Worm (Caenorhabditis elegans) whole organism, L3 larva: Measurements from ENCODE around the gene nhr-41.

Experiments
- aly-2 ChIP-seq: fragments of 150-350 bp; optimal IDR thresholded peaks from 2 replicates; lab custom pipeline; 2014; ENCODE audit warnings: missing biosample characterization, missing genetic modification characterization
- ama-1 ChIP-seq: fragments of 150-350 bp; optimal IDR thresholded peaks from 2 replicates; lab custom pipeline; 2018
- fkh-10 ChIP-seq: sonication (generic microtip); optimal IDR thresholded peaks from 2 replicates; lab custom pipeline; 2017; ENCODE audit warnings: missing biosample characterization, missing genetic modification reagents, missing genetic modification characterization
- mdl-1 ChIP-seq: fragments of 150-350 bp; optimal IDR thresholded peaks from 2 replicates; lab custom pipeline; 2014; ENCODE audit warnings: missing biosample characterization, missing genetic modification characterization
- nhr-11 ChIP-seq: fragments of 150-350 bp; optimal IDR thresholded peaks from 2 replicates; lab custom pipeline; 2014; ENCODE audit warnings: missing biosample characterization, missing genetic modification characterization
- nhr-237 ChIP-seq: fragments of 150-350 bp; optimal IDR thresholded peaks from 2 replicates; lab custom pipeline; 2014; ENCODE audit warnings: missing biosample characterization, missing genetic modification characterization
- sea-2 ChIP-seq: fragments of 150-350 bp; sonication (generic microtip); optimal IDR thresholded peaks from 4 replicates; lab custom pipeline; 2014; ENCODE audit warnings: missing biosample characterization, missing genetic modification reagents, missing genetic modification characterization

DNA sequence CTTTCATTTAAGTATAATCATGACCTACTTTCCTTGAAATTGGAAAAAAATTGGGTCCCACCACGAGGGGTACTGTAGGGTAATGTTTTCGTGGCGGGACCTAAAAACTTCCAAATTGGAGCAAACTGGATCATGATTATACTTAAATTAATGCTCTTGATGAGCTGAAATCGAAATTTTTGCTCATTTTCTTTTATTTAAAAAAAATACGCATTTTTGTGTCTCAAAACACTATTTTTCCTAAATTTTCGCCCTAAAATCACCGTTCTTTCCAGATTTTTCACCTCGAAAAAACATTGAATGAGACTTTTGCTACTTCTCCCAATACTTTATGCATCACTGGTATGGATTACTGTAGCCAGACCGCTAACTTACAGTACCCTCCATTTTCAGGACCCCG is 20.3 kb downstream of the nhr-41 start, which contains the start of gene spp-31:
- TF ChIP-seq nhr-11 (tag; lab: Kevin White, UChicago) (no peak), ama-1 (lab: Kevin White, UChicago) (no peak), sea-2 (GFP tag; lab: Kevin White, UChicago) (no peak), fkh-10 (GFP tag; lab: Kevin White, UChicago) (no peak), nhr-237 (tag; lab: Kevin White, UChicago) (no peak), mdl-1 (tag; lab: Kevin White, UChicago) (no peak), aly-2 (tag; lab: Kevin White, UChicago) (no peak)
